Worm (Caenorhabditis elegans): ENCODE measurements around the gene Y38H6C.24.

- TF ChIP-seq nhr-77 (tag; optimal IDR thresholded peaks at IDR 0.05) (no peak), alr-1 (tag; optimal IDR thresholded peaks at IDR 0.05) (no peak), mdl-1 (tag; optimal IDR thresholded peaks at IDR 0.05) (no peak), F13H6.1 (tag; optimal IDR thresholded peaks at IDR 0.05) (no peak), lin-39 (tag; optimal IDR thresholded peaks at IDR 0.05) (no peak), nhr-237 (tag; optimal IDR thresholded peaks at IDR 0.05) (no peak), unc-62 (GFP tag; optimal IDR thresholded peaks at IDR 0.05) (no peak)
Measured at ce11 chrV:20522219-20522618, 4.0 kb upstream of the Y38H6C.24 start, which contains the start of the genes Y38H6C.9 and fbxa-150.

All from whole organism, L2 larva.